Worm (Caenorhabditis elegans) whole organism, early embryonic: Measurements from ENCODE around the gene cdd-2.

Experiments
- B0310.2 ChIP-seq: sonication (generic microtip); optimal IDR thresholded peaks from 2 replicates; lab custom pipeline; 2016; ENCODE audit warnings: mild to moderate bottlenecking, missing genetic modification characterization, missing compliant biosample characterization
- F13C5.2 ChIP-seq: sonication (generic microtip); optimal IDR thresholded peaks from 2 replicates; lab custom pipeline; 2017; ENCODE audit warnings: mild to moderate bottlenecking, missing genetic modification characterization, inconsistent platforms, missing compliant biosample characterization
- ama-1 ChIP-seq: fragments of 150-350 bp; optimal IDR thresholded peaks from 2 replicates; lab custom pipeline; 2014
- ceh-13 ChIP-seq: fragments of 200-800 bp; sonication (Bioruptor generic); optimal IDR thresholded peaks from 2 replicates; lab custom pipeline; 2018; ENCODE audit warnings: mild to moderate bottlenecking, missing genetic modification characterization, missing compliant biosample characterization
- ets-7 ChIP-seq: sonication (generic microtip); optimal IDR thresholded peaks from 2 replicates; lab custom pipeline; 2016; ENCODE audit warnings: missing genotype, missing genetic modification characterization, missing compliant biosample characterization
- flt-1 ChIP-seq: fragments of 200-800 bp; sonication (Bioruptor generic); IDR thresholded peaks from 2 replicates; pipeline ENCODE4 v1.3.6; 2022; ENCODE audit warnings: missing genetic modification characterization, missing compliant biosample characterization
- hmbx-1 ChIP-seq: sonication (generic microtip); optimal IDR thresholded peaks from 2 replicates; lab custom pipeline; 2016; ENCODE audit warnings: mild to moderate bottlenecking, missing genetic modification characterization, missing compliant biosample characterization
- hmg-4 ChIP-seq: fragments of 200-800 bp; sonication (Bioruptor generic); optimal IDR thresholded peaks from 2 replicates; lab custom pipeline; 2018; ENCODE audit warnings: mild to moderate bottlenecking, missing genetic modification characterization, missing compliant biosample characterization
- pes-1 ChIP-seq: fragments of 200-800 bp; sonication (Bioruptor generic); IDR thresholded peaks from 2 replicates; pipeline ENCODE4 v1.3.6; 2022; ENCODE audit warnings: missing genetic modification reagents, missing genetic modification characterization, missing compliant biosample characterization
- scrt-1 ChIP-seq: fragments of 200-800 bp; sonication (Bioruptor generic); IDR thresholded peaks from 2 replicates; pipeline ENCODE4 v1.3.6; 2022; ENCODE audit warnings: missing genetic modification characterization, missing compliant biosample characterization
- sea-1 ChIP-seq: fragments of 200-800 bp; sonication (Bioruptor generic); conservative IDR thresholded peaks from 2 replicates; pipeline ENCODE4 v1.3.6; 2022; ENCODE audit warnings: missing genetic modification characterization, missing compliant biosample characterization
- tra-4 ChIP-seq: sonication (generic microtip); optimal IDR thresholded peaks from 2 replicates; lab custom pipeline; 2017; ENCODE audit warnings: missing genetic modification characterization, missing compliant biosample characterization

DNA sequence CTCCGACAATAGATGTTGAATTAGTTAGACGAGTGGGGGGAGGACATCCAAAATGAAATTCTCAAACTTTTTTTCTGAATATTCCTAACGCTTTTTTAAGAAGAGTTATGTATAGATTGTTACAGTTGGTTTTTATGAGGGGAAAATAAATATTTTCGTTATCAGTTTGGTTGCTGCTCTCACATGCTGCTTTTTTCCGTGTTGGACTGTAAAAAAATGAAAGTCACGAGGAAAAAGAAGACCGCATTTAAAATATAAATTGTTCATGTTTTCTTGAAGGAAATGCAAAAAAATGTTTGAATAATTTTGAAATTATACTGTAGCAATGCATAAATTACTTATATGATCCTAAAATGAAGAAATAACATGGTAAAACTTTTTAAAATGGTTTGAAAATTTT is 26.9 kb downstream of the cdd-2 start:
- no peak for TF ChIP-seq sea-1 (GFP tag; lab: Robert Waterston, UW)
- no peak for TF ChIP-seq pes-1
- no peak for TF ChIP-seq ceh-13
- TF ChIP-seq ama-1 (lab: Kevin White, UChicago), result no peak
- TF ChIP-seq B0310.2 (tag; lab: Kevin White, UChicago), result no peak
- TF ChIP-seq scrt-1, result no peak
- TF ChIP-seq ets-7 (tag; lab: Kevin White, UChicago), result no peak
- no peak for TF ChIP-seq tra-4
- TF ChIP-seq hmg-4 (GFP tag; lab: Kevin White, UChicago), result no peak
- no peak for TF ChIP-seq flt-1 (GFP tag; lab: Robert Waterston, UW)
- TF ChIP-seq hmbx-1 (tag; lab: Kevin White, UChicago), result no peak
- TF ChIP-seq F13C5.2, result no peak
